Worm (Caenorhabditis elegans): ENCODE results near the gene F49E2.2.

DNA sequence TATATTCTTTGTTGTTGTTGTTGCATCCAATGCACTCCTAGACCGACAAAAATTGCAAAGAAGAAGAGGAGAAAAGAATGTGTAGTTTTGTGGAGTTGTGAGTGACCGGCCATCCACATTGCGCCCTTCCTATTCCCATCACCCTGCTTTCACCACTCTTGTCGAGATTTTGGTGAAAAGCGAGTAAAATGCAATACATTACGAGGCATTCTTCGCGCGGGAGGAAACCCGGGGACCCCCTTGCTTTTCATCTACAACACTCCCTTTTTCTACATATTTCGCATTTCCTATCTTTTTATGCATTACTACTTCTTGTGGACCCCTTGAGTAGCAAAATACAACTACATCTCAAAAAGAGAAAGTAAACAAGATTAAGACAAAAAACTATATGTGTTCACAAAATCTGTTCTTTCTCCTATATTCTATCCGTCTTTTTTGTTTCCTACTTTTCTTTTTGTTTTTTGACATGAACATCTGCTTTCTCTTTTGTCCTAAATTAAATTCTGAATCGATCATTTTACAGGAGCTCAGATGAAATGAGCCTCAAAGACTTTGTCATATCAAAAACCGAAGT is 43.6 kb downstream of the F49E2.2 start, which contains the start of gene C11E4.6:
- TF ChIP-seq flt-1 (GFP tag; IDR thresholded peaks at IDR 0.05): no peak
- TF ChIP-seq klf-2 (GFP tag; conservative IDR thresholded peaks at IDR 0.05): no peak
- TF ChIP-seq ztf-29 (GFP tag; IDR thresholded peaks at IDR 0.05): no peak
- TF ChIP-seq ztf-23 (GFP tag; IDR thresholded peaks at IDR 0.05): no peak

Data from whole organism, midembryonic.